Worm (Caenorhabditis elegans) whole organism, L1 larva: ENCODE data around the gene din-1.

Source experiments
- C04F5.9 ChIP-seq: sonication (generic microtip); optimal IDR thresholded peaks from 2 replicates; lab custom pipeline; 2016; ENCODE audit warnings: missing genetic modification characterization, missing compliant biosample characterization
- F16B12.6 ChIP-seq: fragments of 150-350 bp; optimal IDR thresholded peaks from 2 replicates; lab custom pipeline; 2014; ENCODE audit warnings: missing biosample characterization, missing genetic modification characterization
- Y116A8C.19 ChIP-seq: sonication (generic microtip); optimal IDR thresholded peaks from 2 replicates; lab custom pipeline; 2016; ENCODE audit warnings: missing compliant biosample characterization, missing genetic modification characterization, borderline replicate concordance
- alr-1 ChIP-seq: fragments of 200-800 bp; sonication (Bioruptor generic); optimal IDR thresholded peaks from 2 replicates; lab custom pipeline; 2018; ENCODE audit warnings: borderline replicate concordance, mild to moderate bottlenecking, missing genetic modification characterization, missing compliant biosample characterization
- ama-1 ChIP-seq: fragments of 150-350 bp; optimal IDR thresholded peaks from 2 replicates; lab custom pipeline; 2014
- blmp-1 ChIP-seq: fragments of 150-350 bp; optimal IDR thresholded peaks from 2 replicates; lab custom pipeline; 2014; ENCODE audit warnings: missing biosample characterization, missing genetic modification characterization
- ceh-63 ChIP-seq: fragments of 200-800 bp; sonication (Bioruptor generic); optimal IDR thresholded peaks from 2 replicates; lab custom pipeline; 2018; ENCODE audit warnings: mild to moderate bottlenecking, missing genetic modification characterization, missing compliant biosample characterization
- ceh-8 ChIP-seq: fragments of 200-800 bp; sonication (Bioruptor generic); optimal IDR thresholded peaks from 2 replicates; lab custom pipeline; 2018; ENCODE audit warnings: mild to moderate bottlenecking, missing genetic modification characterization, moderate library complexity, missing compliant biosample characterization
- ceh-82 ChIP-seq, 3 experiments: fragments of 150-350 bp in 1 of 3; sonication (generic microtip) in 2 of 3; optimal IDR thresholded peaks; 2 replicates each; lab custom pipeline; 2014 to 2017; ENCODE audit warnings: missing biosample characterization in 3 of 3, missing genetic modification characterization in 3 of 3
- ceh-90 ChIP-seq: sonication (generic microtip); optimal IDR thresholded peaks from 2 replicates; lab custom pipeline; 2016; ENCODE audit warnings: missing genetic modification characterization, missing compliant biosample characterization
- ces-1 ChIP-seq: fragments of 150-350 bp; optimal IDR thresholded peaks from 2 replicates; lab custom pipeline; 2014; ENCODE audit warnings: missing biosample characterization, missing genetic modification reagents, missing genetic modification characterization
- dpl-1 ChIP-seq, 3 experiments: fragments of 150-350 bp in 2 of 3; sonication (generic microtip) in 1 of 3; optimal IDR thresholded peaks; 2 replicates each; lab custom pipeline; 2014 to 2017; ENCODE audit warnings: missing biosample characterization in 3 of 3, missing genetic modification characterization in 3 of 3, missing genetic modification reagents in 3 of 3
- dsc-1 ChIP-seq: sonication (generic microtip); optimal IDR thresholded peaks from 2 replicates; lab custom pipeline; 2016; ENCODE audit warnings: mild to moderate bottlenecking, missing genetic modification characterization, missing compliant biosample characterization
- efl-3 ChIP-seq: fragments of 200-800 bp; sonication (Bioruptor generic); optimal IDR thresholded peaks from 2 replicates; lab custom pipeline; 2018; ENCODE audit warnings: mild to moderate bottlenecking, missing genetic modification characterization, missing compliant biosample characterization
- egl-13 ChIP-seq: sonication (generic microtip); optimal IDR thresholded peaks from 2 replicates; lab custom pipeline; 2016; ENCODE audit warnings: missing genotype, missing genetic modification reagents, missing genetic modification characterization, missing compliant biosample characterization
- egl-27 ChIP-seq, 2 experiments: fragments of 150-350 bp in 1 of 2; sonication (generic microtip); optimal IDR thresholded peaks; 3 replicates each; lab custom pipeline; 2017 to 2018; ENCODE audit warnings: missing biosample characterization in 2 of 2, missing genetic modification characterization in 2 of 2, missing genetic modification reagents in 2 of 2
- elt-2 ChIP-seq: sonication (generic microtip); optimal IDR thresholded peaks from 2 replicates; lab custom pipeline; 2016; ENCODE audit warnings: missing genetic modification characterization, mild to moderate bottlenecking, inconsistent platforms, missing compliant biosample characterization, missing genetic modification reagents
- ets-5 ChIP-seq: fragments of 200-800 bp; sonication (Bioruptor generic); IDR thresholded peaks from 2 replicates; pipeline ENCODE4 v1.3.6; 2022; ENCODE audit warnings: missing genetic modification characterization, missing compliant biosample characterization
- fkh-10 ChIP-seq: sonication (generic microtip); optimal IDR thresholded peaks from 2 replicates; lab custom pipeline; 2017; ENCODE audit warnings: missing biosample characterization, missing genetic modification reagents, missing genetic modification characterization
- fkh-4 ChIP-seq: sonication (generic microtip); optimal IDR thresholded peaks from 2 replicates; lab custom pipeline; 2016; ENCODE audit warnings: missing compliant biosample characterization, missing genetic modification characterization, borderline replicate concordance
- fkh-8 ChIP-seq: sonication (generic microtip); optimal IDR thresholded peaks from 2 replicates; lab custom pipeline; 2016; ENCODE audit warnings: mild to moderate bottlenecking, missing genetic modification characterization, missing compliant biosample characterization
- grh-1 ChIP-seq: fragments of 200-800 bp; sonication (Bioruptor generic); IDR thresholded peaks from 2 replicates; pipeline ENCODE4 v1.3.6; 2022; ENCODE audit warnings: missing genetic modification reagents, missing genetic modification characterization, missing compliant biosample characterization
- hpl-2 ChIP-seq: fragments of 150-350 bp; optimal IDR thresholded peaks from 2 replicates; lab custom pipeline; 2014; ENCODE audit warnings: missing biosample characterization, missing genetic modification reagents, missing genetic modification characterization
- isw-1 ChIP-seq: fragments of 200-800 bp; sonication (Bioruptor generic); IDR thresholded peaks from 2 replicates; pipeline ENCODE4 v1.3.6; 2022; ENCODE audit warnings: missing genetic modification characterization, missing compliant biosample characterization
- jun-1 ChIP-seq: fragments of 150-350 bp; optimal IDR thresholded peaks from 2 replicates; lab custom pipeline; 2014; ENCODE audit warnings: missing biosample characterization, missing genetic modification reagents, missing genetic modification characterization
- lin-14 ChIP-seq: fragments of 200-800 bp; sonication (Bioruptor generic); optimal IDR thresholded peaks from 2 replicates; lab custom pipeline; 2018; ENCODE audit warnings: mild to moderate bottlenecking, missing genetic modification characterization, moderate library complexity, missing compliant biosample characterization
- lin-35 ChIP-seq, 2 experiments: fragments of 150-350 bp; optimal IDR thresholded peaks; 2 replicates each; lab custom pipeline; 2014; ENCODE audit warnings: missing biosample characterization in 2 of 2, missing genetic modification characterization in 2 of 2, missing genetic modification reagents in 2 of 2
- lsy-2 ChIP-seq, 2 experiments: fragments of 150-350 bp; optimal IDR thresholded peaks; 2 replicates each; lab custom pipeline; 2014; ENCODE audit warnings: missing biosample characterization in 2 of 2, missing genetic modification characterization in 2 of 2
- mab-9 ChIP-seq: fragments of 200-800 bp; sonication (Bioruptor generic); IDR thresholded peaks from 2 replicates; pipeline ENCODE4 v1.3.6; 2022; ENCODE audit warnings: missing genetic modification reagents, missing genetic modification characterization, missing compliant biosample characterization
- mdl-1 ChIP-seq, 2 experiments: fragments of 150-350 bp; optimal IDR thresholded peaks; 2 replicates each; lab custom pipeline; 2014 to 2017; ENCODE audit warnings: missing biosample characterization in 2 of 2, missing genetic modification characterization in 2 of 2, inconsistent platforms in 1 of 2
- mef-2 ChIP-seq: fragments of 150-350 bp; optimal IDR thresholded peaks from 2 replicates; lab custom pipeline; 2014; ENCODE audit warnings: missing biosample characterization, missing genetic modification characterization
- nhr-11 ChIP-seq: fragments of 150-350 bp; optimal IDR thresholded peaks from 2 replicates; lab custom pipeline; 2014; ENCODE audit warnings: missing biosample characterization, missing genetic modification characterization
- nhr-12 ChIP-seq: sonication (generic microtip); optimal IDR thresholded peaks from 2 replicates; lab custom pipeline; 2017; ENCODE audit warnings: missing biosample characterization, missing genetic modification characterization
- nhr-19 ChIP-seq: fragments of 200-800 bp; sonication (Bioruptor generic); conservative IDR thresholded peaks from 2 replicates; pipeline ENCODE4 v1.3.6; 2022; ENCODE audit warnings: missing genetic modification characterization, missing compliant biosample characterization
- nhr-20 ChIP-seq: sonication (generic microtip); optimal IDR thresholded peaks from 2 replicates; lab custom pipeline; 2016; ENCODE audit warnings: mild to moderate bottlenecking, missing genetic modification characterization, missing compliant biosample characterization
- nhr-28 ChIP-seq: fragments of 150-350 bp; optimal IDR thresholded peaks from 2 replicates; lab custom pipeline; 2014; ENCODE audit warnings: missing biosample characterization, missing genetic modification characterization
- nhr-47 ChIP-seq: sonication (generic microtip); optimal IDR thresholded peaks from 2 replicates; lab custom pipeline; 2016; ENCODE audit warnings: mild to moderate bottlenecking, missing genetic modification characterization, moderate library complexity, missing compliant biosample characterization
- nhr-76 ChIP-seq: sonication (generic microtip); optimal IDR thresholded peaks from 2 replicates; lab custom pipeline; 2017; ENCODE audit warnings: missing biosample characterization, missing genetic modification characterization
- nhr-77 ChIP-seq: fragments of 150-350 bp; optimal IDR thresholded peaks from 2 replicates; lab custom pipeline; 2014; ENCODE audit warnings: missing biosample characterization, missing genetic modification characterization
- nhr-84 ChIP-seq: sonication (generic microtip); optimal IDR thresholded peaks from 2 replicates; lab custom pipeline; 2017; ENCODE audit warnings: missing biosample characterization, missing genetic modification characterization
- pax-3 ChIP-seq: fragments of 200-800 bp; sonication (Bioruptor generic); optimal IDR thresholded peaks from 2 replicates; lab custom pipeline; 2018; ENCODE audit warnings: mild to moderate bottlenecking, missing genetic modification characterization, moderate library complexity, missing compliant biosample characterization
- pqm-1 ChIP-seq: sonication (generic microtip); optimal IDR thresholded peaks from 3 replicates; lab custom pipeline; 2017; ENCODE audit warnings: missing biosample characterization, missing genetic modification characterization
- skn-1 ChIP-seq: fragments of 150-350 bp; optimal IDR thresholded peaks from 2 replicates; lab custom pipeline; 2014; ENCODE audit warnings: missing biosample characterization, missing genetic modification characterization
- snu-23 ChIP-seq: sonication (generic microtip); optimal IDR thresholded peaks from 2 replicates; lab custom pipeline; 2016; ENCODE audit warnings: missing genetic modification characterization, missing compliant biosample characterization
- sptf-1 ChIP-seq: fragments of 150-350 bp; optimal IDR thresholded peaks from 2 replicates; lab custom pipeline; 2014; ENCODE audit warnings: missing biosample characterization, missing genetic modification characterization
- tlp-1 ChIP-seq: fragments of 150-350 bp; optimal IDR thresholded peaks from 2 replicates; lab custom pipeline; 2014; ENCODE audit warnings: missing biosample characterization, missing genetic modification characterization
- unc-130 ChIP-seq: fragments of 150-350 bp; optimal IDR thresholded peaks from 2 replicates; lab custom pipeline; 2017; ENCODE audit warnings: missing biosample characterization, missing genetic modification characterization, inconsistent platforms
- unc-30 ChIP-seq: sonication (generic microtip); optimal IDR thresholded peaks from 2 replicates; lab custom pipeline; 2017; ENCODE audit warnings: missing biosample characterization, missing genetic modification characterization
- vab-15 ChIP-seq: sonication (generic microtip); optimal IDR thresholded peaks from 2 replicates; lab custom pipeline; 2017; ENCODE audit warnings: missing genotype, mild to moderate bottlenecking, missing genetic modification characterization, missing compliant biosample characterization
- xbp-1 ChIP-seq: sonication (generic microtip); optimal IDR thresholded peaks from 2 replicates; lab custom pipeline; 2016; ENCODE audit warnings: missing genetic modification characterization, missing compliant biosample characterization
- zip-4 ChIP-seq: fragments of 200-800 bp; sonication (Bioruptor generic); optimal IDR thresholded peaks from 2 replicates; lab custom pipeline; 2018; ENCODE audit warnings: mild to moderate bottlenecking, missing genetic modification characterization, moderate library complexity, missing compliant biosample characterization
- ztf-4 ChIP-seq: fragments of 150-350 bp; optimal IDR thresholded peaks from 2 replicates; lab custom pipeline; 2014; ENCODE audit warnings: missing biosample characterization, missing genetic modification characterization

The din-1 gene

ce11 chrII:11675877-11676473 is 42.6 kb upstream of the din-1 start, which contains the start of the genes trr-1 and C47D12.2 (continued):
- no peak for TF ChIP-seq nhr-12 (tag; lab: Kevin White, UChicago)
- peak; percentile 68 for TF ChIP-seq nhr-20 (tag; lab: Kevin White, UChicago)
- peak; percentile 84 for TF ChIP-seq skn-1 (tag; lab: Kevin White, UChicago)
- TF ChIP-seq ama-1 (lab: Kevin White, UChicago) = peak; percentile 37
- TF ChIP-seq mef-2 (tag; lab: Kevin White, UChicago) = no peak
- TF ChIP-seq mdl-1 (tag; optimal IDR thresholded peaks at IDR 0.05; lab: Kevin White, UChicago) = no peak
- TF ChIP-seq xbp-1 (tag; lab: Kevin White, UChicago) = peak; percentile 79
- no peak for TF ChIP-seq zip-4 (GFP tag; lab: Kevin White, UChicago)
- peak; percentile 26 for TF ChIP-seq fkh-8 (tag; lab: Kevin White, UChicago)
- peak; percentile 2 for TF ChIP-seq egl-13 (tag; lab: Kevin White, UChicago)
- TF ChIP-seq alr-1 = no peak
- TF ChIP-seq pqm-1 = no peak
- TF ChIP-seq lin-35 (GFP tag; optimal IDR thresholded peaks at IDR 0.05; lab: Kevin White, UChicago) = peak; percentile 85 to 91
- TF ChIP-seq nhr-19 (GFP tag; lab: Robert Waterston, UW) = peak; percentile 68
- peak; percentile 47 for TF ChIP-seq isw-1
- no peak for TF ChIP-seq blmp-1
- no peak for TF ChIP-seq unc-30
- no peak for TF ChIP-seq ceh-63
- no peak for TF ChIP-seq ets-5
- TF ChIP-seq nhr-47 (tag; lab: Kevin White, UChicago) = no peak
- TF ChIP-seq nhr-77 (tag; lab: Kevin White, UChicago) = peak; percentile 26
- TF ChIP-seq fkh-4 (tag; lab: Kevin White, UChicago) = peak; percentile 14
- no peak for TF ChIP-seq nhr-84 (tag; lab: Kevin White, UChicago)
- TF ChIP-seq dsc-1 (tag; lab: Kevin White, UChicago) = no peak
- peak; percentile 82 for TF ChIP-seq snu-23 (GFP tag; lab: Kevin White, UChicago)
- no peak for TF ChIP-seq nhr-28 (tag; lab: Kevin White, UChicago)
- TF ChIP-seq lin-14 = no peak
- TF ChIP-seq fkh-10 (GFP tag; lab: Kevin White, UChicago) = no peak
- TF ChIP-seq grh-1 (GFP tag; lab: Robert Waterston, UW) = peak; percentile 59; the same call in 1 of the 2 replicates
- peak; percentile 42 to 77 (median 74) for TF ChIP-seq ceh-82 (tag; optimal IDR thresholded peaks at IDR 0.05; lab: Kevin White, UChicago)
- peak; percentile 44 for TF ChIP-seq jun-1
- no peak for TF ChIP-seq ztf-4 (tag; lab: Kevin White, UChicago)
- TF ChIP-seq hpl-2 (GFP tag; lab: Kevin White, UChicago) = peak; percentile 58
- peak in 1 of 2 experiments; percentile 84 for TF ChIP-seq lsy-2 (tag; optimal IDR thresholded peaks at IDR 0.05; lab: Kevin White, UChicago)
- peak; percentile 24 for TF ChIP-seq unc-130 (tag; lab: Kevin White, UChicago)
- no peak for TF ChIP-seq Y116A8C.19
- TF ChIP-seq elt-2 (tag; lab: Kevin White, UChicago) = peak; percentile 5
- no peak for TF ChIP-seq pax-3
- no peak for TF ChIP-seq nhr-11 (tag; lab: Kevin White, UChicago)
- TF ChIP-seq vab-15 (tag; lab: Kevin White, UChicago) = no peak
- TF ChIP-seq dpl-1 (GFP tag; optimal IDR thresholded peaks at IDR 0.05; lab: Kevin White, UChicago) = peak; percentile 81 to 88 (median 87)
- TF ChIP-seq nhr-76 (tag; lab: Kevin White, UChicago) = no peak
- TF ChIP-seq egl-27 (tag; optimal IDR thresholded peaks at IDR 0.05; lab: Kevin White, UChicago) = no peak
- no peak for TF ChIP-seq sptf-1 (tag; lab: Kevin White, UChicago)
- TF ChIP-seq ceh-8 (GFP tag; lab: Kevin White, UChicago) = no peak
- no peak for TF ChIP-seq tlp-1 (tag; lab: Kevin White, UChicago)
- TF ChIP-seq F16B12.6 (tag; lab: Kevin White, UChicago) = peak; percentile 64
- TF ChIP-seq ces-1 (GFP tag; lab: Kevin White, UChicago) = no peak
- no peak for TF ChIP-seq efl-3 (GFP tag; lab: Kevin White, UChicago)
- TF ChIP-seq mab-9 = no peak
- TF ChIP-seq C04F5.9 (tag; lab: Kevin White, UChicago) = no peak
- TF ChIP-seq ceh-90 = no peak
